Fruit fly (Drosophila melanogaster) whole organism, embryonic: ENCODE data around the gene CG10116.

Experiments
- CG10543 ChIP-seq: fragments of 200-800 bp; sonication (Bioruptor generic); optimal IDR thresholded peaks from 3 replicates; lab custom pipeline; 2017; ENCODE audit warnings: missing biosample characterization, mild to moderate bottlenecking, missing genetic modification characterization, moderate library complexity
- CG10959 ChIP-seq: fragments of 200-800 bp; sonication (Bioruptor generic); IDR thresholded peaks from 2 replicates; pipeline ENCODE4 v1.3.6; 2022; ENCODE audit warnings: missing biosample characterization, missing genetic modification characterization
- CG11560 ChIP-seq: fragments of 200-800 bp; sonication (Bioruptor generic); IDR thresholded peaks from 3 replicates; pipeline ENCODE4 v1.3.6; 2022; ENCODE audit warnings: missing biosample characterization, missing genetic modification characterization
- CG12391 ChIP-seq: fragments of 200-800 bp; sonication (Bioruptor generic); optimal IDR thresholded peaks from 3 replicates; lab custom pipeline; 2018; ENCODE audit warnings: missing biosample characterization, mild to moderate bottlenecking, missing genetic modification characterization, moderate library complexity
- CG12769 ChIP-seq: fragments of 200-800 bp; sonication (Bioruptor generic); optimal IDR thresholded peaks from 2 replicates; lab custom pipeline; 2019; ENCODE audit warnings: missing biosample characterization, mild to moderate bottlenecking, missing genetic modification characterization, moderate library complexity
- CG13624 ChIP-seq: fragments of 200-800 bp; sonication (Bioruptor generic); optimal IDR thresholded peaks from 2 replicates; lab custom pipeline; 2016; ENCODE audit warnings: missing biosample characterization, missing genetic modification characterization
- CG15269 ChIP-seq: fragments of 200-800 bp; sonication (Bioruptor generic); optimal IDR thresholded peaks from 2 replicates; lab custom pipeline; 2018; ENCODE audit warnings: missing biosample characterization, mild to moderate bottlenecking, missing genetic modification characterization, moderate library complexity
- CG1529 ChIP-seq: fragments of 200-800 bp; sonication (Bioruptor generic); optimal IDR thresholded peaks from 3 replicates; lab custom pipeline; 2018; ENCODE audit warnings: missing biosample characterization, missing genetic modification characterization
- CG1603 ChIP-seq: fragments of 200-800 bp; sonication (Bioruptor generic); optimal IDR thresholded peaks from 2 replicates; lab custom pipeline; 2019; ENCODE audit warnings: missing biosample characterization, mild to moderate bottlenecking, missing genetic modification characterization, moderate library complexity
- CG17328 ChIP-seq: fragments of 200-800 bp; sonication (Bioruptor generic); IDR thresholded peaks from 2 replicates; pipeline ENCODE4 v1.3.6; 2022; ENCODE audit warnings: missing biosample characterization, missing genetic modification characterization
- CG1832 ChIP-seq: fragments of 200-800 bp; sonication (Bioruptor generic); optimal IDR thresholded peaks from 2 replicates; lab custom pipeline; 2017; ENCODE audit warnings: missing biosample characterization, mild to moderate bottlenecking, missing genetic modification characterization, inconsistent platforms
- CG2199 ChIP-seq: fragments of 200-800 bp; sonication (Bioruptor generic); IDR thresholded peaks from 3 replicates; pipeline ENCODE4 v1.3.6; 2022; ENCODE audit warnings: missing biosample characterization, missing genetic modification characterization
- CG3163 ChIP-seq: fragments of 200-800 bp; sonication (Bioruptor generic); optimal IDR thresholded peaks from 3 replicates; lab custom pipeline; 2016; ENCODE audit warnings: missing biosample characterization, missing genetic modification characterization
- CG33213 ChIP-seq: fragments of 200-800 bp; sonication (Bioruptor generic); optimal IDR thresholded peaks from 3 replicates; lab custom pipeline; 2016; ENCODE audit warnings: missing biosample characterization, missing genetic modification characterization
- CG3995 ChIP-seq: fragments of 200-800 bp; sonication (Bioruptor generic); optimal IDR thresholded peaks from 3 replicates; lab custom pipeline; 2016; ENCODE audit warnings: missing biosample characterization, missing genetic modification characterization
- CG4730 ChIP-seq: fragments of 200-800 bp; sonication (Bioruptor generic); IDR thresholded peaks from 2 replicates; pipeline ENCODE4 v1.3.6; 2022; ENCODE audit warnings: missing biosample characterization, missing genetic modification characterization
- CG6689 ChIP-seq: fragments of 200-800 bp; sonication (Bioruptor generic); IDR thresholded peaks from 2 replicates; pipeline ENCODE4 v1.3.6; 2022; ENCODE audit warnings: missing biosample characterization, missing genetic modification characterization
- CG7987 ChIP-seq: fragments of 200-800 bp; sonication (Bioruptor generic); optimal IDR thresholded peaks from 2 replicates; lab custom pipeline; 2018; ENCODE audit warnings: missing biosample characterization, mild to moderate bottlenecking, missing genetic modification characterization, moderate library complexity
- CG8944 ChIP-seq: fragments of 200-800 bp; sonication (Bioruptor generic); optimal IDR thresholded peaks from 3 replicates; lab custom pipeline; 2016; ENCODE audit warnings: missing biosample characterization, missing genetic modification characterization
- CG9437 ChIP-seq: fragments of 200-800 bp; sonication (Bioruptor generic); optimal IDR thresholded peaks from 2 replicates; lab custom pipeline; 2018; ENCODE audit warnings: missing biosample characterization, mild to moderate bottlenecking, missing genetic modification characterization
- CG9797 ChIP-seq: fragments of 200-800 bp; sonication (Bioruptor generic); optimal IDR thresholded peaks from 3 replicates; lab custom pipeline; 2018; ENCODE audit warnings: missing biosample characterization, mild to moderate bottlenecking, missing genetic modification characterization
- CG9876 ChIP-seq: fragments of 200-800 bp; sonication (Bioruptor generic); optimal IDR thresholded peaks from 2 replicates; lab custom pipeline; 2016; ENCODE audit warnings: missing biosample characterization, missing genetic modification characterization
- Dbx ChIP-seq: fragments of 200-800 bp; sonication (Bioruptor generic); IDR thresholded peaks from 3 replicates; pipeline ENCODE4 v1.3.6; 2022; ENCODE audit warnings: missing biosample characterization, missing genetic modification characterization
- Deaf1 ChIP-seq: fragments of 200-800 bp; optimal IDR thresholded peaks from 3 replicates; lab custom pipeline; 2019; ENCODE audit warnings: missing biosample characterization, mild to moderate bottlenecking, missing genetic modification characterization, moderate library complexity
- Dek ChIP-seq: fragments of 200-800 bp; sonication (Bioruptor generic); optimal IDR thresholded peaks from 3 replicates; lab custom pipeline; 2019; ENCODE audit warnings: missing biosample characterization, mild to moderate bottlenecking, missing genetic modification characterization, moderate library complexity
- Drgx ChIP-seq: fragments of 200-800 bp; sonication (Bioruptor generic); IDR thresholded peaks from 2 replicates; pipeline ENCODE4 v1.3.6; 2022; ENCODE audit warnings: missing biosample characterization, missing genetic modification characterization
- Fer1 ChIP-seq: fragments of 200-800 bp; sonication (Bioruptor generic); optimal IDR thresholded peaks from 2 replicates; lab custom pipeline; 2017; ENCODE audit warnings: missing biosample characterization, mild to moderate bottlenecking, missing genetic modification characterization
- Fer2 ChIP-seq: fragments of 200-800 bp; sonication (Bioruptor generic); optimal IDR thresholded peaks from 2 replicates; lab custom pipeline; 2018; ENCODE audit warnings: missing biosample characterization, mild to moderate bottlenecking, missing genetic modification characterization, moderate library complexity
- H2.0 ChIP-seq: fragments of 200-800 bp; sonication (Bioruptor generic); IDR thresholded peaks from 2 replicates; pipeline ENCODE4 v1.3.6; 2022; ENCODE audit warnings: missing biosample characterization, missing genetic modification characterization
- Hr3 ChIP-seq: fragments of 200-800 bp; sonication (Bioruptor generic); optimal IDR thresholded peaks from 3 replicates; lab custom pipeline; 2016; ENCODE audit warnings: missing biosample characterization, missing genetic modification characterization
- NC2β ChIP-seq: fragments of 200-800 bp; sonication (Bioruptor generic); optimal IDR thresholded peaks from 2 replicates; lab custom pipeline; 2016; ENCODE audit warnings: missing biosample characterization, missing genetic modification characterization
- Side ChIP-seq: fragments of 200-800 bp; sonication (Bioruptor generic); optimal IDR thresholded peaks from 2 replicates; lab custom pipeline; 2016; ENCODE audit warnings: missing biosample characterization, missing genetic modification characterization
- Sry-β ChIP-seq: fragments of 200-800 bp; sonication (Bioruptor generic); optimal IDR thresholded peaks from 2 replicates; lab custom pipeline; 2018; ENCODE audit warnings: missing biosample characterization, mild to moderate bottlenecking, missing genetic modification characterization, moderate library complexity
- Sry-δ ChIP-seq: fragments of 200-800 bp; sonication (Bioruptor generic); optimal IDR thresholded peaks from 2 replicates; lab custom pipeline; 2016; ENCODE audit warnings: missing biosample characterization, missing genetic modification characterization
- Stat92E ChIP-seq, 3 experiments: fragments of >200 bp in 2 of 3; fragments of 200-800 bp in 1 of 3; sonication (Bioruptor generic) in 1 of 3; optimal IDR thresholded peaks; 2 replicates each; lab custom pipeline; 2017 to 2019; ENCODE audit warnings: missing biosample characterization in 3 of 3, missing genetic modification characterization in 3 of 3, mild to moderate bottlenecking in 1 of 3, moderate library complexity in 1 of 3
- Tbp ChIP-seq: fragments of >200 bp; optimal IDR thresholded peaks from 2 replicates; lab custom pipeline; 2018; ENCODE audit warnings: missing biosample characterization, missing genetic modification characterization
- Trl ChIP-seq, 3 experiments: fragments of >200 bp in 2 of 3; fragments of 200-800 bp in 1 of 3; sonication (Bioruptor generic) in 1 of 3; optimal IDR thresholded peaks; 2 replicates in 1 of 3; 3 replicates in 2 of 3; lab custom pipeline; 2016 to 2017; ENCODE audit warnings: missing biosample characterization in 1 of 3, missing genetic modification characterization in 1 of 3
- YL-1 ChIP-seq: fragments of 200-800 bp; sonication (Bioruptor generic); optimal IDR thresholded peaks from 3 replicates; lab custom pipeline; 2017; ENCODE audit warnings: missing biosample characterization, mild to moderate bottlenecking, missing genetic modification characterization
- bowl ChIP-seq: fragments of 200-800 bp; sonication (Bioruptor generic); IDR thresholded peaks from 2 replicates; pipeline ENCODE4 v1.3.6; 2022; ENCODE audit warnings: missing biosample characterization, missing genetic modification characterization
- cad ChIP-seq: fragments of >200 bp; optimal IDR thresholded peaks from 2 replicates; lab custom pipeline; 2017; ENCODE audit warnings: missing biosample characterization, missing genetic modification characterization
- chif ChIP-seq, 2 experiments: fragments of 200-800 bp; sonication (Bioruptor generic); optimal IDR thresholded peaks; 3 replicates each; lab custom pipeline; 2016; ENCODE audit warnings: missing biosample characterization in 2 of 2, missing genetic modification characterization in 2 of 2
- crol ChIP-seq: fragments of 200-800 bp; sonication (Bioruptor generic); IDR thresholded peaks from 2 replicates; pipeline ENCODE4 v1.3.6; 2022; ENCODE audit warnings: missing biosample characterization, missing genetic modification characterization
- danr ChIP-seq: fragments of 200-800 bp; sonication (Bioruptor generic); IDR thresholded peaks from 2 replicates; pipeline ENCODE4 v1.3.6; 2022; ENCODE audit warnings: missing biosample characterization, missing genetic modification characterization
- exex ChIP-seq: fragments of 200-800 bp; sonication (Bioruptor generic); optimal IDR thresholded peaks from 4 replicates; lab custom pipeline; 2018; ENCODE audit warnings: missing biosample characterization, mild to moderate bottlenecking, missing genetic modification characterization, moderate library complexity
- ham ChIP-seq: fragments of 200-800 bp; sonication (Bioruptor generic); IDR thresholded peaks from 2 replicates; pipeline ENCODE4 v1.3.6; 2022; ENCODE audit warnings: missing biosample characterization, missing genetic modification characterization
- ken ChIP-seq: fragments of 200-800 bp; sonication (Bioruptor generic); IDR thresholded peaks from 3 replicates; pipeline ENCODE4 v1.3.6; 2022; ENCODE audit warnings: missing biosample characterization, missing genetic modification characterization
- nau ChIP-seq: fragments of 200-800 bp; sonication (Bioruptor generic); optimal IDR thresholded peaks from 3 replicates; lab custom pipeline; 2017; ENCODE audit warnings: missing biosample characterization, mild to moderate bottlenecking, missing genetic modification characterization, missing genetic modification reagents
- shn ChIP-seq: fragments of 200-800 bp; sonication (Bioruptor generic); optimal IDR thresholded peaks from 3 replicates; lab custom pipeline; 2016; ENCODE audit warnings: missing biosample characterization, missing genetic modification characterization
- sim ChIP-seq: fragments of 200-800 bp; sonication (Bioruptor generic); IDR thresholded peaks from 2 replicates; pipeline ENCODE4 v1.3.6; 2022; ENCODE audit warnings: missing biosample characterization, missing genetic modification characterization
- trh ChIP-seq: fragments of 200-800 bp; sonication (Bioruptor generic); optimal IDR thresholded peaks from 2 replicates; lab custom pipeline; 2016; ENCODE audit warnings: missing biosample characterization, missing genetic modification characterization

CG10116 gene

dm6 chr3L:13486041-13486859 is 29.2 kb upstream of the CG10116 start, which contains the start of the genes Abp1 and Tgi (continued):
- TF ChIP-seq CG10959 (GFP tag; lab: Robert Waterston, UW) (no peak), shn (GFP tag; lab: Kevin White, UChicago) (peak; percentile 20), ken (GFP tag; lab: Robert Waterston, UW) (peak; percentile 73; the same call in 2 of the 3 replicates), exex (tag; lab: Kevin White, UChicago) (no peak), CG1832 (GFP tag; lab: Kevin White, UChicago) (no peak), CG2199 (GFP tag; lab: Robert Waterston, UW) (no peak), CG15269 (tag; lab: Kevin White, UChicago) (peak; percentile 21), CG3995 (GFP tag; lab: Kevin White, UChicago) (peak; percentile 16), CG17328 (GFP tag; lab: Robert Waterston, UW) (no peak), Side (GFP tag; lab: Kevin White, UChicago) (no peak), CG3163 (GFP tag; lab: Kevin White, UChicago) (peak; percentile 10), H2.0 (GFP tag; lab: Robert Waterston, UW) (no peak), CG33213 (GFP tag; lab: Kevin White, UChicago) (peak; percentile 61), chif (GFP tag; optimal IDR thresholded peaks at IDR 0.05; lab: Kevin White, UChicago) (no peak), CG7987 (no peak), ham (no peak), Fer1 (GFP tag; lab: Kevin White, UChicago) (no peak), CG12769 (tag; lab: Kevin White, UChicago) (peak; percentile 65), CG1529 (GFP tag; lab: Kevin White, UChicago) (no peak), CG1603 (tag; lab: Kevin White, UChicago) (peak; percentile 75), Fer2 (tag; lab: Kevin White, UChicago) (no peak), CG4730 (GFP tag; lab: Robert Waterston, UW) (no peak), CG8944 (GFP tag; lab: Kevin White, UChicago) (peak; percentile 8), CG10543 (no peak), sim (GFP tag; lab: Robert Waterston, UW) (no peak), CG11560 (no peak), Dek (tag; lab: Kevin White, UChicago) (peak; percentile 7), CG12391 (tag; lab: Kevin White, UChicago) (peak; percentile 60), Drgx (no peak), Tbp (no peak), nau (GFP tag; lab: Kevin White, UChicago) (no peak), CG9876 (GFP tag; lab: Kevin White, UChicago) (peak; percentile 44), Sry-δ (GFP tag; lab: Kevin White, UChicago) (peak; percentile 93), cad (GFP tag; lab: Kevin White, UChicago) (no peak), crol (no peak), danr (GFP tag; lab: Robert Waterston, UW) (no peak), bowl (GFP tag; lab: Robert Waterston, UW) (no peak), Dbx (GFP tag; lab: Robert Waterston, UW) (peak; percentile 54; the same call in 2 of the 3 replicates), NC2β (GFP tag; lab: Kevin White, UChicago) (peak; percentile 18), YL-1 (GFP tag; lab: Kevin White, UChicago) (peak; percentile 16), Stat92E (GFP tag; optimal IDR thresholded peaks at IDR 0.05; lab: Kevin White, UChicago) (no peak), CG9437 (GFP tag; lab: Kevin White, UChicago) (no peak), Trl (optimal IDR thresholded peaks at IDR 0.05; lab: Kevin White, UChicago) (no peak), Trl (GFP tag; optimal IDR thresholded peaks at IDR 0.05; lab: Kevin White, UChicago) (no peak), CG13624 (GFP tag; lab: Kevin White, UChicago) (peak; percentile 60), CG6689 (no peak), Sry-β (GFP tag; lab: Kevin White, UChicago) (no peak), Deaf1 (tag; lab: Kevin White, UChicago) (no peak), Hr3 (peak; percentile 25), CG9797 (GFP tag; lab: Kevin White, UChicago) (no peak), trh (GFP tag; lab: Kevin White, UChicago) (no peak)
